Worm (Caenorhabditis elegans): Measurements from ENCODE around the gene col-110.

DNA sequence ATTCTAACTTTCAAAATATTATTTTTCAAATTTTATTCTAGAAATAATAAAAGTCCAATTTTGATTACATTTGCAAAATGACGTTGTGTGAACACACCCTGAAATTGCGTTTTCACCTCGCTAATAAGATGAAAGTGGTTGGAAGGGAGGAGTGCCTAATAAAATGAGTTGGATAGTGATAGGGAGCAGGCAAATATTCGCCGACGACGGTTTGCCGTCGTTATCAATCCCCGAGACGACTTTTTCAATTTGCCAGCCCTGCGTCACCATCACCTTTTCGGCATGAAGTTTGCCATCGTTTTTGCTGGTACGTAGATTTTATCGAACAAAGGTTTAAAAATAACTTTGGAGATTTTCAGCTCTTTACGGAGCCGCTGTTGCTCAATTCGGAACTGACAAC lies 3.9 kb downstream of the col-110 start, which contains the start of gene nspg-10:
- no peak for TF ChIP-seq unc-62 (GFP tag; optimal IDR thresholded peaks at IDR 0.05)
- no peak for TF ChIP-seq hmg-1.2 (GFP tag; IDR thresholded peaks at IDR 0.05)
- TF ChIP-seq egl-44 (GFP tag; IDR thresholded peaks at IDR 0.05), result no peak
- no peak for TF ChIP-seq him-1 (tag; optimal IDR thresholded peaks at IDR 0.05)
- TF ChIP-seq Y53F4B.3 (GFP tag; IDR thresholded peaks at IDR 0.05), result no peak
